Worm (Caenorhabditis elegans): ENCODE results near the gene F40F11.3.

DNA sequence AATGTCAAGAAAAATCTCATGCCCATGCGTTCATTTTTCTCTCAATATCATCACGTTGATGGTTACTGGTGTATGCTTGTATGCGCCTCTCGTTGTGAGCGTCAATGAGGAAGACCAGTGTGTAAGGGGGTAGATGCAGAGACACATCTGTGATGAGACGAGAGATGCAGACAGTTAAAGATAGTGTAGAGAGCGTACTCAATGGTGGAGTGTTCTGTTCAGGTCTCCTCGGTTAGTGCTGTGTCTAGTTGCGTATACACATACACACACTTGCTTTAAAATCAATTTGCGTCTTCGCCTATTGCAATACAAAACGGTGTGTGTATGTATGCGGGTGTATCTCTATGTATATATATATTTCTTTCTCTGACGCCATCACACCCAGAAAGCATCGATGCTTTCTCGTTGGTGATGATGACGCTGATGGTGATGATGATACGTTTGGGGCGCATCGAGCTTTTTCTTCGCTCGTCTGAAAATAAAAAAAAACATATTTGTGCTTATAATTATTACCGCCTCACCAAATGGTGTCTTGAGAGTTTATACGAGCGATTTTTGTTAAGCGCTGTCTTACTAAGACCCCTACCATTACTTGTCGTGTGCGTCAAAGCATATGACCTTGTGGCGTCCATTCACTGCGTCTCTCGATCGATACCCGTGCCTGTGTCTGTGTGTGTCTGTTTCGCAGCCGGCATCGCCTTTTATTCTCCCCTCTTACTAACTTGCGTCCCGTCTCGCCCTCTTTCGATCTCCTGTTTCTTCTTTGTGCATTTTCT is at the start of gene F40F11.3:
- TF ChIP-seq hlh-26 (GFP tag; conservative IDR thresholded peaks at IDR 0.05) (no peak), unc-130 (GFP tag; optimal IDR thresholded peaks at IDR 0.05) (no peak), dpl-1 (GFP tag; optimal IDR thresholded peaks at IDR 0.05) (peak; percentile 32), F52B5.7 (tag; optimal IDR thresholded peaks at IDR 0.05) (no peak), pha-4 (tag; optimal IDR thresholded peaks at IDR 0.05) (no peak), madf-3 (GFP tag; IDR thresholded peaks at IDR 0.05) (0 out of 2 replicates have a peak, but pooled peaks have one; percentile 48)
